Fruit fly (Drosophila melanogaster): ENCODE data around the gene Acbp3.

Acbp3 gene

DNA sequence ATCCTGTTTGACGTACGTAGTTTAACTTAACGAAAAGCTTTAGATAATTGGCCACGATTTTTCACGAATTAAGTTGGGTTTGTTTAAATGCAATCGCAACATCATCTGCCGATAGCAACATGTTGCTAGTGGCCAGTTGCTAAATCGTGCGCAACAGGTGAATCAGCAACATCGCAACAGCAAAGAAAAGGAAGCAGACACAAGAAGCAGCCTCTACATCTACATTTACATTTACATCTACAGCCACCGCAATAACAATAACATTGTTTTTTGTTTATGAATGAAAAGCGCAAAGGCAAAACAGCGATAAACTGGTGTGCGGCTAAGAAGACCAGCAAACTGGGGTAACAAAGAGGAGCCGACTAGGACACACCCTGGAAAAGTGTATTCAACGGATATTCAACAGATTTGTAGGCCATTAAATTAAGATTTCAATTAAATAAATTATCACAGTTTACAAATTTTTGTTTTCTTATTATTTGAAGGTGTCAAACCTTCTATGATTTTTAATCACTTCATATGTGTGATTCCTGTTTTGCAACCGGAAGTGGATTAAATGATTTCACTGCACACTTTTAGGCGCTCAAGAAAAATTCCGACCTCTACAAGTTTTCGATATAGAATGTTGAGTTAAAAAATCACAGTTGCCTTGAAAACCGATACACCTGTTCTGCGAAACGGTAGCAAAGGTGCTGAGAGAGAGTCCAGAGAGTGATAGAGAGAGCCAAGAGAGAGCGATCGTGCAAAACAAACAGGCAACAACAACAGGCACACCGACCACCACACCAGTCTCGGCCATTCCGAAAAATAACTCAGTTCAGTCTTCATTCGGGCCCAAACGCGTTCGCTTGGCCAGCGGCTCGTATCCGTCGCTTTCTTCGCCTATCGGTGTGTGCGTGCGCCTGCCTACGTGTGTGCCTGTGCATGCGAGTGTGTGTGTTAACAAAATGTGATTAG lies 3.3 kb downstream of the Acbp3 start, which contains the start of gene melt (continued):
- TF ChIP-seq pfk (GFP tag; optimal IDR thresholded peaks at IDR 0.05) (no peak), corto (GFP tag; optimal IDR thresholded peaks at IDR 0.05) (no peak), repo (GFP tag; optimal IDR thresholded peaks at IDR 0.05) (peak; percentile 78), ssp (GFP tag; IDR thresholded peaks at IDR 0.05) (peak; percentile 85), CG3847 (GFP tag; IDR thresholded peaks at IDR 0.05) (peak; percentile 76), crp (GFP tag; optimal IDR thresholded peaks at IDR 0.05) (peak in 1 of 2 experiments; percentile 46), cato (GFP tag; optimal IDR thresholded peaks at IDR 0.05; ENCODE audit: borderline replicate concordance) (peak; percentile 87), CG10565 (GFP tag; optimal IDR thresholded peaks at IDR 0.05) (peak; percentile 16), CG7357 (GFP tag; IDR thresholded peaks at IDR 0.05) (peak; percentile 77), hth (optimal IDR thresholded peaks at IDR 0.05) (no peak), Nf-YC (tag; optimal IDR thresholded peaks at IDR 0.05) (peak; percentile 75), ERR (GFP tag; optimal IDR thresholded peaks at IDR 0.05) (peak; percentile 76), Oli (tag; optimal IDR thresholded peaks at IDR 0.05) (peak; percentile 93), Rfx (GFP tag; IDR thresholded peaks at IDR 0.05) (peak; percentile 82), NC2α (GFP tag; optimal IDR thresholded peaks at IDR 0.05) (peak; percentile 59), CG14014 (GFP tag; IDR thresholded peaks at IDR 0.05) (peak; percentile 50), gsb (GFP tag; IDR thresholded peaks at IDR 0.05) (peak; percentile 55), nmo (GFP tag; optimal IDR thresholded peaks at IDR 0.05) (peak; percentile 94), fru (optimal IDR thresholded peaks at IDR 0.05) (no peak), Lim3 (GFP tag; IDR thresholded peaks at IDR 0.05) (0 out of 2 replicates have a peak, but pooled peaks have one; percentile 29), CG14710 (tag; optimal IDR thresholded peaks at IDR 0.05) (peak; percentile 87), NfI (GFP tag; optimal IDR thresholded peaks at IDR 0.05) (peak; percentile 82), CG2129 (GFP tag; IDR thresholded peaks at IDR 0.05; ENCODE audit: partially characterized antibody) (no peak), CG4404 (GFP tag; IDR thresholded peaks at IDR 0.05) (peak; percentile 82), lola (GFP tag; optimal IDR thresholded peaks at IDR 0.05) (peak in 1 of 3 experiments; percentile 90), CG8924 (tag; optimal IDR thresholded peaks at IDR 0.05) (peak; percentile 94), Eip74EF (GFP tag; optimal IDR thresholded peaks at IDR 0.05) (peak in 1 of 2 experiments; percentile 87), Atf6 (GFP tag; IDR thresholded peaks at IDR 0.05) (peak; percentile 85), CG11247 (GFP tag; IDR thresholded peaks at IDR 0.05) (peak; percentile 51; the same call in 1 of the 2 replicates), sisA (GFP tag; IDR thresholded peaks at IDR 0.05) (peak; percentile 76), wdn (GFP tag; IDR thresholded peaks at IDR 0.05) (peak; percentile 59; the same call in 1 of the 2 replicates), CG2202 (tag; optimal IDR thresholded peaks at IDR 0.05) (peak; percentile 66), fd96Cb (tag; optimal IDR thresholded peaks at IDR 0.05) (peak; percentile 87), peb (GFP tag; IDR thresholded peaks at IDR 0.05) (peak; percentile 70), Bdp1 (GFP tag; optimal IDR thresholded peaks at IDR 0.05) (peak; percentile 66), Hr3 (GFP tag; optimal IDR thresholded peaks at IDR 0.05) (peak; percentile 88), CG31365 (tag; optimal IDR thresholded peaks at IDR 0.05) (no peak), CG12236 (GFP tag; optimal IDR thresholded peaks at IDR 0.05) (peak; percentile 71), toy (GFP tag; IDR thresholded peaks at IDR 0.05) (no peak; the same call in 1 of the 2 replicates), CG13287 (GFP tag; IDR thresholded peaks at IDR 0.05; ENCODE audit: partially characterized antibody) (peak; percentile 34; the same call in 1 of the 2 replicates), CG10979 (tag; optimal IDR thresholded peaks at IDR 0.05) (peak; percentile 89), dati (GFP tag; IDR thresholded peaks at IDR 0.05) (no peak), Sin3A (optimal IDR thresholded peaks at IDR 0.05) (no peak), CG11398 (GFP tag; optimal IDR thresholded peaks at IDR 0.05) (peak; percentile 66), shn (GFP tag; optimal IDR thresholded peaks at IDR 0.05) (peak; percentile 87), nerfin-2 (GFP tag; IDR thresholded peaks at IDR 0.05; ENCODE audit: partially characterized antibody) (no peak), CG33213 (GFP tag; optimal IDR thresholded peaks at IDR 0.05) (peak; percentile 58), mld (GFP tag; IDR thresholded peaks at IDR 0.05; ENCODE audit: partially characterized antibody) (peak; percentile 54; the same call in 1 of the 3 replicates)

Data from whole organism, embryonic.